Worm (Caenorhabditis elegans) whole organism, midembryonic: Measurements from ENCODE around the gene srg-65.

Experiments used
- T22C8.4 ChIP-seq: fragments of 200-800 bp; sonication (Bioruptor generic); IDR thresholded peaks from 2 replicates; pipeline ENCODE4 v1.3.6; 2022; ENCODE audit warnings: missing genetic modification characterization, missing compliant biosample characterization
- cog-1 ChIP-seq: sonication (generic microtip); optimal IDR thresholded peaks from 2 replicates; lab custom pipeline; 2016; ENCODE audit warnings: missing genetic modification characterization, missing compliant biosample characterization
- flt-1 ChIP-seq: fragments of 200-800 bp; sonication (Bioruptor generic); IDR thresholded peaks from 2 replicates; pipeline ENCODE4 v1.3.6; 2022; ENCODE audit warnings: missing genetic modification characterization, missing compliant biosample characterization
- ref-1 ChIP-seq: fragments of 200-800 bp; sonication (Bioruptor generic); conservative IDR thresholded peaks from 2 replicates; pipeline ENCODE4 v1.3.6; 2022; ENCODE audit warnings: missing genetic modification reagents, missing genetic modification characterization, missing compliant biosample characterization
- tab-1 ChIP-seq: fragments of 200-800 bp; sonication (Bioruptor generic); IDR thresholded peaks from 2 replicates; pipeline ENCODE4 v1.3.6; 2022; ENCODE audit warnings: missing genetic modification characterization, missing compliant biosample characterization
- ztf-29 ChIP-seq: fragments of 200-800 bp; sonication (Bioruptor generic); IDR thresholded peaks from 2 replicates; pipeline ENCODE4 v1.3.6; 2022; ENCODE audit warnings: missing genetic modification reagents, missing genetic modification characterization, missing compliant biosample characterization

ce11 chrV:5454955-5455354, 29.8 kb downstream of the srg-65 start:
- TF ChIP-seq ztf-29 (GFP tag; lab: Robert Waterston, UW) (no peak), tab-1 (GFP tag; lab: Robert Waterston, UW) (no peak), ref-1 (GFP tag; lab: Robert Waterston, UW) (no peak), T22C8.4 (GFP tag; lab: Robert Waterston, UW) (no peak), flt-1 (GFP tag; lab: Robert Waterston, UW) (no peak), cog-1 (tag; lab: Kevin White, UChicago) (no peak)
